Worm (Caenorhabditis elegans) whole organism, L1 larva: Measurements from ENCODE around the gene C33E10.8.
A peak's percentile ranks its signal among the peaks of the same experiment; 100 is the strongest.

Source experiments
- aly-2 ChIP-seq: fragments of 150-350 bp; optimal IDR thresholded peaks from 2 replicates; lab custom pipeline; 2014; ENCODE audit warnings: missing biosample characterization, missing genetic modification characterization
- blmp-1 ChIP-seq: fragments of 150-350 bp; optimal IDR thresholded peaks from 2 replicates; lab custom pipeline; 2014; ENCODE audit warnings: missing biosample characterization, missing genetic modification characterization
- ceh-88 ChIP-seq: fragments of 200-800 bp; sonication (Bioruptor generic); IDR thresholded peaks from 2 replicates; pipeline ENCODE4 v1.3.6; 2022; ENCODE audit warnings: missing genetic modification characterization, missing compliant biosample characterization
- ceh-90 ChIP-seq: sonication (generic microtip); optimal IDR thresholded peaks from 2 replicates; lab custom pipeline; 2016; ENCODE audit warnings: missing genetic modification characterization, missing compliant biosample characterization
- dsc-1 ChIP-seq: sonication (generic microtip); optimal IDR thresholded peaks from 2 replicates; lab custom pipeline; 2016; ENCODE audit warnings: mild to moderate bottlenecking, missing genetic modification characterization, missing compliant biosample characterization
- efl-3 ChIP-seq: fragments of 200-800 bp; sonication (Bioruptor generic); optimal IDR thresholded peaks from 2 replicates; lab custom pipeline; 2018; ENCODE audit warnings: mild to moderate bottlenecking, missing genetic modification characterization, missing compliant biosample characterization
- elt-2 ChIP-seq: sonication (generic microtip); optimal IDR thresholded peaks from 2 replicates; lab custom pipeline; 2016; ENCODE audit warnings: missing genetic modification characterization, mild to moderate bottlenecking, inconsistent platforms, missing compliant biosample characterization, missing genetic modification reagents
- elt-3 ChIP-seq, 6 experiments: fragments of 150-350 bp in 1 of 6; sonication (generic microtip); optimal IDR thresholded peaks; 2 replicates each; lab custom pipeline; 2017 to 2018; ENCODE audit warnings: missing biosample characterization in 6 of 6, missing genetic modification characterization in 6 of 6, inconsistent platforms in 1 of 6
- ets-5 ChIP-seq: fragments of 200-800 bp; sonication (Bioruptor generic); IDR thresholded peaks from 2 replicates; pipeline ENCODE4 v1.3.6; 2022; ENCODE audit warnings: missing genetic modification characterization, missing compliant biosample characterization
- fkh-10 ChIP-seq: sonication (generic microtip); optimal IDR thresholded peaks from 2 replicates; lab custom pipeline; 2017; ENCODE audit warnings: missing biosample characterization, missing genetic modification reagents, missing genetic modification characterization
- fkh-8 ChIP-seq: sonication (generic microtip); optimal IDR thresholded peaks from 2 replicates; lab custom pipeline; 2016; ENCODE audit warnings: mild to moderate bottlenecking, missing genetic modification characterization, missing compliant biosample characterization
- fos-1 ChIP-seq: fragments of 150-350 bp; optimal IDR thresholded peaks from 2 replicates; lab custom pipeline; 2014; ENCODE audit warnings: missing biosample characterization, missing genetic modification characterization
- hlh-4 ChIP-seq: sonication (generic microtip); optimal IDR thresholded peaks from 2 replicates; lab custom pipeline; 2016; ENCODE audit warnings: mild to moderate bottlenecking, missing genetic modification characterization, missing compliant biosample characterization
- irx-1 ChIP-seq: sonication (generic microtip); optimal IDR thresholded peaks from 2 replicates; lab custom pipeline; 2016; ENCODE audit warnings: missing genetic modification characterization, missing compliant biosample characterization
- jun-1 ChIP-seq: fragments of 150-350 bp; optimal IDR thresholded peaks from 2 replicates; lab custom pipeline; 2014; ENCODE audit warnings: missing biosample characterization, missing genetic modification reagents, missing genetic modification characterization
- lin-13 ChIP-seq: fragments of 150-350 bp; optimal IDR thresholded peaks from 2 replicates; lab custom pipeline; 2014; ENCODE audit warnings: missing biosample characterization, missing genetic modification reagents, missing genetic modification characterization
- lin-14 ChIP-seq: fragments of 200-800 bp; sonication (Bioruptor generic); optimal IDR thresholded peaks from 2 replicates; lab custom pipeline; 2018; ENCODE audit warnings: mild to moderate bottlenecking, missing genetic modification characterization, moderate library complexity, missing compliant biosample characterization
- lin-35 ChIP-seq, 2 experiments: fragments of 150-350 bp; optimal IDR thresholded peaks; 2 replicates each; lab custom pipeline; 2014; ENCODE audit warnings: missing biosample characterization in 2 of 2, missing genetic modification characterization in 2 of 2, missing genetic modification reagents in 2 of 2
- mdl-1 ChIP-seq, 2 experiments: fragments of 150-350 bp; optimal IDR thresholded peaks; 2 replicates each; lab custom pipeline; 2014 to 2017; ENCODE audit warnings: missing biosample characterization in 2 of 2, missing genetic modification characterization in 2 of 2, inconsistent platforms in 1 of 2
- mep-1 ChIP-seq: fragments of 150-350 bp; optimal IDR thresholded peaks from 2 replicates; lab custom pipeline; 2014; ENCODE audit warnings: missing biosample characterization, missing genetic modification characterization
- nhr-19 ChIP-seq: fragments of 200-800 bp; sonication (Bioruptor generic); conservative IDR thresholded peaks from 2 replicates; pipeline ENCODE4 v1.3.6; 2022; ENCODE audit warnings: missing genetic modification characterization, missing compliant biosample characterization
- nhr-20 ChIP-seq: sonication (generic microtip); optimal IDR thresholded peaks from 2 replicates; lab custom pipeline; 2016; ENCODE audit warnings: mild to moderate bottlenecking, missing genetic modification characterization, missing compliant biosample characterization
- nhr-237 ChIP-seq: fragments of 150-350 bp; optimal IDR thresholded peaks from 2 replicates; lab custom pipeline; 2014; ENCODE audit warnings: missing biosample characterization, missing genetic modification characterization
- nhr-71 ChIP-seq: sonication (generic microtip); optimal IDR thresholded peaks from 2 replicates; lab custom pipeline; 2016; ENCODE audit warnings: mild to moderate bottlenecking, missing genetic modification characterization, moderate library complexity, missing compliant biosample characterization
- nhr-76 ChIP-seq: sonication (generic microtip); optimal IDR thresholded peaks from 2 replicates; lab custom pipeline; 2017; ENCODE audit warnings: missing biosample characterization, missing genetic modification characterization
- nhr-77 ChIP-seq: fragments of 150-350 bp; optimal IDR thresholded peaks from 2 replicates; lab custom pipeline; 2014; ENCODE audit warnings: missing biosample characterization, missing genetic modification characterization
- nhr-85 ChIP-seq: sonication (generic microtip); peaks from one replicate; lab custom pipeline; 2016; ENCODE audit warnings: missing genetic modification characterization, inconsistent platforms, missing compliant biosample characterization
- pax-3 ChIP-seq: fragments of 200-800 bp; sonication (Bioruptor generic); optimal IDR thresholded peaks from 2 replicates; lab custom pipeline; 2018; ENCODE audit warnings: mild to moderate bottlenecking, missing genetic modification characterization, moderate library complexity, missing compliant biosample characterization
- pqm-1 ChIP-seq: sonication (generic microtip); optimal IDR thresholded peaks from 3 replicates; lab custom pipeline; 2017; ENCODE audit warnings: missing biosample characterization, missing genetic modification characterization
- rnt-1 ChIP-seq: sonication (generic microtip); optimal IDR thresholded peaks from 2 replicates; lab custom pipeline; 2016; ENCODE audit warnings: mild to moderate bottlenecking, missing genetic modification characterization, moderate library complexity, missing compliant biosample characterization
- snpc-4 ChIP-seq: fragments of 150-350 bp; optimal IDR thresholded peaks from 2 replicates; lab custom pipeline; 2014; ENCODE audit warnings: missing biosample characterization, missing genetic modification characterization
- snu-23 ChIP-seq: sonication (generic microtip); optimal IDR thresholded peaks from 2 replicates; lab custom pipeline; 2016; ENCODE audit warnings: missing genetic modification characterization, missing compliant biosample characterization
- sup-37 ChIP-seq: fragments of 200-800 bp; sonication (Bioruptor generic); optimal IDR thresholded peaks from 2 replicates; lab custom pipeline; 2018; ENCODE audit warnings: mild to moderate bottlenecking, missing genetic modification characterization, missing compliant biosample characterization
- tlp-1 ChIP-seq: fragments of 150-350 bp; optimal IDR thresholded peaks from 2 replicates; lab custom pipeline; 2014; ENCODE audit warnings: missing biosample characterization, missing genetic modification characterization
- unc-30 ChIP-seq: sonication (generic microtip); optimal IDR thresholded peaks from 2 replicates; lab custom pipeline; 2017; ENCODE audit warnings: missing biosample characterization, missing genetic modification characterization
- unc-62 ChIP-seq: fragments of 150-350 bp; optimal IDR thresholded peaks from 2 replicates; lab custom pipeline; 2014; ENCODE audit warnings: missing biosample characterization, missing genetic modification reagents, missing genetic modification characterization
- zip-4 ChIP-seq: fragments of 200-800 bp; sonication (Bioruptor generic); optimal IDR thresholded peaks from 2 replicates; lab custom pipeline; 2018; ENCODE audit warnings: mild to moderate bottlenecking, missing genetic modification characterization, moderate library complexity, missing compliant biosample characterization
- ztf-11 ChIP-seq, 2 experiments: sonication (generic microtip); optimal IDR thresholded peaks; 2 replicates each; lab custom pipeline; 2016 to 2017; ENCODE audit warnings: missing genetic modification characterization in 2 of 2, missing biosample characterization in 1 of 2, missing compliant biosample characterization in 1 of 2

The C33E10.8 gene

ce11 chrX:17294728-17295127 is at the start of gene C33E10.8:
C33E10.8 (minus strand) TSS chrX:17294828.
- TF ChIP-seq nhr-237 (tag; lab: Kevin White, UChicago), result no peak
- no peak for TF ChIP-seq efl-3
- TF ChIP-seq unc-30 (tag; lab: Kevin White, UChicago), result no peak
- no peak for TF ChIP-seq nhr-19
- TF ChIP-seq snpc-4, result no peak
- TF ChIP-seq blmp-1 (tag; lab: Kevin White, UChicago), result no peak
- no peak for TF ChIP-seq elt-3 (tag; optimal IDR thresholded peaks at IDR 0.05; lab: Kevin White, UChicago)
- TF ChIP-seq lin-35 (GFP tag; optimal IDR thresholded peaks at IDR 0.05; lab: Kevin White, UChicago), result no peak
- no peak for TF ChIP-seq lin-13 (GFP tag; lab: Kevin White, UChicago)
- TF ChIP-seq ceh-88 (GFP tag; lab: Robert Waterston, UW), result no peak
- TF ChIP-seq snu-23 (GFP tag; lab: Kevin White, UChicago), result no peak
- TF ChIP-seq mep-1, result no peak
- TF ChIP-seq sup-37 (GFP tag; lab: Kevin White, UChicago), result no peak
- no peak for TF ChIP-seq ztf-11 (tag; optimal IDR thresholded peaks at IDR 0.05; lab: Kevin White, UChicago)
- TF ChIP-seq tlp-1 (tag; lab: Kevin White, UChicago), result no peak
- TF ChIP-seq rnt-1 (tag; lab: Kevin White, UChicago), result no peak
- no peak for TF ChIP-seq mdl-1 (tag; optimal IDR thresholded peaks at IDR 0.05; lab: Kevin White, UChicago)
- TF ChIP-seq nhr-20 (tag; lab: Kevin White, UChicago), result no peak
- no peak for TF ChIP-seq unc-62 (GFP tag; lab: Kevin White, UChicago)
- TF ChIP-seq zip-4 (GFP tag; lab: Kevin White, UChicago), result no peak

- TF ChIP-seq ceh-90 (no peak), nhr-71 (tag; lab: Kevin White, UChicago) (no peak), hlh-4 (tag; lab: Kevin White, UChicago) (no peak), aly-2 (tag; lab: Kevin White, UChicago) (no peak), nhr-76 (tag; lab: Kevin White, UChicago) (no peak), fkh-8 (no peak), jun-1 (no peak), dsc-1 (no peak), pax-3 (no peak), pqm-1 (tag; lab: Kevin White, UChicago) (no peak), irx-1 (tag; lab: Kevin White, UChicago) (no peak), snu-23 (GFP tag; lab: Kevin White, UChicago) (no peak), sup-37 (GFP tag; lab: Kevin White, UChicago) (no peak), nhr-77 (tag; lab: Kevin White, UChicago) (no peak), lin-14 (GFP tag; lab: Kevin White, UChicago) (no peak), ets-5 (GFP tag; lab: Robert Waterston, UW) (no peak), nhr-85 (tag; lab: Kevin White, UChicago) (no peak)
These were observed 45.9 kb upstream of the C33E10.8 start, which contains the start of gene C53C11.1 for ce11 chrX:17340484-17340883. C53C11.1 (plus strand) TSS chrX:17340784.

- TF ChIP-seq fkh-8, result peak; percentile 56
- peak; percentile 27 for TF ChIP-seq fkh-10
- no peak for TF ChIP-seq pax-3
These were observed 44.3 kb upstream of the C33E10.8 start for ce11 chrX:17338944-17339343.

ce11 chrX:17336354-17336753 is 41.7 kb upstream of the C33E10.8 start, which contains the start of gene C53C11.2:
C53C11.2 (plus strand) TSS chrX:17336637.
- TF ChIP-seq tlp-1 (tag; lab: Kevin White, UChicago) (peak; percentile 36), fos-1 (no peak), elt-2 (tag; lab: Kevin White, UChicago) (peak; percentile 26)
